Worm (Caenorhabditis elegans): ENCODE data around the gene cal-2.
A peak's percentile ranks its signal among the peaks of the same experiment; 100 is the strongest.

Gene cal-2

ce11 chrII:8987962-8988361, 27.4 kb downstream of the cal-2 start, which contains the start of gene C18E9.8:
TSS of gene C18E9.8 (minus strand) at chrII:8988062.
- no peak for TF ChIP-seq F23B12.7 (tag; optimal IDR thresholded peaks at IDR 0.05; ENCODE audit: insufficient read depth)
- TF ChIP-seq Y53G8AR.9 (GFP tag; conservative IDR thresholded peaks at IDR 0.05) = 0 out of 2 replicates have a peak, but pooled peaks have one; percentile 21
- TF ChIP-seq Y53F4B.3 (GFP tag; IDR thresholded peaks at IDR 0.05) = no peak

- TF ChIP-seq F49E8.2 (tag; optimal IDR thresholded peaks at IDR 0.05; ENCODE audit: insufficient read depth) (no peak), Y56A3A.18 (GFP tag; IDR thresholded peaks at IDR 0.05) (no peak), ceh-27 (GFP tag; optimal IDR thresholded peaks at IDR 0.05) (no peak), ztf-26 (tag; optimal IDR thresholded peaks at IDR 0.05) (no peak), somi-1 (GFP tag; optimal IDR thresholded peaks at IDR 0.05) (no peak), nhr-80 (tag; optimal IDR thresholded peaks at IDR 0.05) (no peak)
These were observed 28.9 kb downstream of the cal-2 start, which contains the start of gene C18E9.9 for ce11 chrII:8989444-8989843. TSS of gene C18E9.9 (minus strand) at chrII:8989544.

- TF ChIP-seq zim-3 (tag; optimal IDR thresholded peaks at IDR 0.05) (no peak), unc-62 (GFP tag; optimal IDR thresholded peaks at IDR 0.05) (peak; percentile 80), aptf-3 (GFP tag; IDR thresholded peaks at IDR 0.05) (no peak), pha-4 (tag; optimal IDR thresholded peaks at IDR 0.05) (no peak), nhr-80 (tag; optimal IDR thresholded peaks at IDR 0.05) (peak; percentile 35), cebp-2 (GFP tag; IDR thresholded peaks at IDR 0.05) (no peak), nfyb-1 (GFP tag; IDR thresholded peaks at IDR 0.05) (no peak), bed-1 (GFP tag; IDR thresholded peaks at IDR 0.05) (no peak), lin-26 (GFP tag; IDR thresholded peaks at IDR 0.05) (no peak), Y95B8A.8 (GFP tag; IDR thresholded peaks at IDR 0.05) (no peak), ets-4 (GFP tag; optimal IDR thresholded peaks at IDR 0.05) (no peak), cebp-1 (GFP tag; IDR thresholded peaks at IDR 0.05) (peak; percentile 63; the same call in 1 of the 2 replicates), cebp-1 (tag; optimal IDR thresholded peaks at IDR 0.05) (peak; percentile 80), K11D2.4 (GFP tag; IDR thresholded peaks at IDR 0.05) (no peak), attf-5 (GFP tag; optimal IDR thresholded peaks at IDR 0.05) (peak; percentile 24)
These were observed 29.8 kb downstream of the cal-2 start for ce11 chrII:8990267-8990666.

ce11 chrII:8991602-8992001, 31.1 kb downstream of the cal-2 start:
- TF ChIP-seq ztf-25 (GFP tag; IDR thresholded peaks at IDR 0.05) (no peak), cebp-1 (GFP tag; IDR thresholded peaks at IDR 0.05) (no peak), cebp-1 (tag; optimal IDR thresholded peaks at IDR 0.05) (peak; percentile 8), unc-130 (GFP tag; optimal IDR thresholded peaks at IDR 0.05) (no peak), tlf-1 (GFP tag; optimal IDR thresholded peaks at IDR 0.05) (no peak), attf-3 (GFP tag; conservative IDR thresholded peaks at IDR 0.05) (no peak), attf-5 (GFP tag; optimal IDR thresholded peaks at IDR 0.05) (no peak), athp-1 (tag; optimal IDR thresholded peaks at IDR 0.05) (no peak), die-1 (tag; optimal IDR thresholded peaks at IDR 0.05) (no peak), lin-26 (GFP tag; IDR thresholded peaks at IDR 0.05) (no peak), madf-6 (GFP tag; IDR thresholded peaks at IDR 0.05) (no peak), hrde-1 (tag; optimal IDR thresholded peaks at IDR 0.05; ENCODE audit: borderline replicate concordance) (no peak), efl-1 (GFP tag; optimal IDR thresholded peaks at IDR 0.05) (no peak), let-526 (GFP tag; IDR thresholded peaks at IDR 0.05) (no peak), nhr-80 (tag; optimal IDR thresholded peaks at IDR 0.05) (peak; percentile 78), sea-2 (GFP tag; IDR thresholded peaks at IDR 0.05) (no peak), akir-1 (GFP tag; optimal IDR thresholded peaks at IDR 0.05) (no peak), dox-1 (GFP tag; IDR thresholded peaks at IDR 0.05) (peak; percentile 31; the same call in 1 of the 2 replicates), ceh-100 (GFP tag; IDR thresholded peaks at IDR 0.05) (no peak), egl-44 (GFP tag; IDR thresholded peaks at IDR 0.05) (no peak), Y79H2A.3 (GFP tag; conservative IDR thresholded peaks at IDR 0.05) (no peak), B0035.1 (tag; optimal IDR thresholded peaks at IDR 0.05) (no peak), ets-4 (GFP tag; optimal IDR thresholded peaks at IDR 0.05) (no peak), snpc-4 (GFP tag; optimal IDR thresholded peaks at IDR 0.05) (no peak), snpc-4 (tag; optimal IDR thresholded peaks at IDR 0.05) (no peak)

Data from whole organism, young adult.